Fruit fly (Drosophila melanogaster) whole organism, embryonic: ENCODE measurements around the gene CG17660.

Experiments
- Aef1 ChIP-seq: fragments of 200-800 bp; sonication (Bioruptor generic); IDR thresholded peaks from 3 replicates; pipeline ENCODE4 v1.3.6; 2022; ENCODE audit warnings: missing biosample characterization, missing genetic modification characterization
- Antp ChIP-seq: fragments of 200-800 bp; sonication (Bioruptor generic); optimal IDR thresholded peaks from 3 replicates; lab custom pipeline; 2016; ENCODE audit warnings: missing biosample characterization, missing genetic modification characterization
- Bteb2 ChIP-seq: fragments of 200-800 bp; sonication (Bioruptor generic); optimal IDR thresholded peaks from 2 replicates; lab custom pipeline; 2016; ENCODE audit warnings: missing biosample characterization, missing genetic modification characterization
- CG10543 ChIP-seq: fragments of 200-800 bp; sonication (Bioruptor generic); optimal IDR thresholded peaks from 3 replicates; lab custom pipeline; 2017; ENCODE audit warnings: missing biosample characterization, mild to moderate bottlenecking, missing genetic modification characterization, moderate library complexity
- CG10565 ChIP-seq: fragments of 200-800 bp; sonication (Bioruptor generic); optimal IDR thresholded peaks from 3 replicates; lab custom pipeline; 2016; ENCODE audit warnings: missing biosample characterization, mild to moderate bottlenecking, missing genetic modification characterization
- CG10959 ChIP-seq: fragments of 200-800 bp; sonication (Bioruptor generic); IDR thresholded peaks from 2 replicates; pipeline ENCODE4 v1.3.6; 2022; ENCODE audit warnings: missing biosample characterization, missing genetic modification characterization
- CG12236 ChIP-seq: fragments of 200-800 bp; sonication (Bioruptor generic); optimal IDR thresholded peaks from 2 replicates; lab custom pipeline; 2016; ENCODE audit warnings: missing biosample characterization, missing genetic modification characterization
- CG12299 ChIP-seq: fragments of 200-800 bp; sonication (Bioruptor generic); optimal IDR thresholded peaks from 2 replicates; lab custom pipeline; 2018; ENCODE audit warnings: missing biosample characterization, mild to moderate bottlenecking, missing genetic modification characterization
- CG12769 ChIP-seq: fragments of 200-800 bp; sonication (Bioruptor generic); optimal IDR thresholded peaks from 2 replicates; lab custom pipeline; 2019; ENCODE audit warnings: missing biosample characterization, mild to moderate bottlenecking, missing genetic modification characterization, moderate library complexity
- CG13123 ChIP-seq: fragments of 200-800 bp; sonication (Bioruptor generic); optimal IDR thresholded peaks from 2 replicates; lab custom pipeline; 2016; ENCODE audit warnings: missing biosample characterization, missing genetic modification characterization
- CG14710 ChIP-seq: fragments of 200-800 bp; sonication (Bioruptor generic); optimal IDR thresholded peaks from 3 replicates; lab custom pipeline; 2019; ENCODE audit warnings: missing biosample characterization, mild to moderate bottlenecking, missing genetic modification characterization, moderate library complexity
- CG17568 ChIP-seq: fragments of 200-800 bp; sonication (Bioruptor generic); optimal IDR thresholded peaks from 2 replicates; lab custom pipeline; 2018; ENCODE audit warnings: missing biosample characterization, mild to moderate bottlenecking, missing genetic modification characterization, moderate library complexity
- CG17912 ChIP-seq: fragments of 200-800 bp; sonication (Bioruptor generic); optimal IDR thresholded peaks from 2 replicates; lab custom pipeline; 2018; ENCODE audit warnings: missing biosample characterization, mild to moderate bottlenecking, missing genetic modification characterization
- CG2129 ChIP-seq: fragments of 200-800 bp; sonication (Bioruptor generic); IDR thresholded peaks from 2 replicates; pipeline ENCODE4 v1.3.6; 2022; ENCODE audit warnings: missing biosample characterization, missing genetic modification characterization; ENCODE audit not compliant: partially characterized antibody
- CG33213 ChIP-seq: fragments of 200-800 bp; sonication (Bioruptor generic); optimal IDR thresholded peaks from 3 replicates; lab custom pipeline; 2016; ENCODE audit warnings: missing biosample characterization, missing genetic modification characterization
- CG7271 ChIP-seq: fragments of 200-800 bp; sonication (Bioruptor generic); optimal IDR thresholded peaks from 2 replicates; lab custom pipeline; 2018; ENCODE audit warnings: missing biosample characterization, mild to moderate bottlenecking, missing genetic modification characterization, moderate library complexity
- CoRest ChIP-seq: fragments of 200-800 bp; sonication (Bioruptor generic); optimal IDR thresholded peaks from 3 replicates; lab custom pipeline; 2018; ENCODE audit warnings: missing biosample characterization, mild to moderate bottlenecking, missing genetic modification characterization, moderate library complexity
- D19B ChIP-seq: fragments of 200-800 bp; sonication (Bioruptor generic); optimal IDR thresholded peaks from 2 replicates; lab custom pipeline; 2017; ENCODE audit warnings: missing biosample characterization, mild to moderate bottlenecking, missing genetic modification characterization
- Dbx ChIP-seq: fragments of 200-800 bp; sonication (Bioruptor generic); IDR thresholded peaks from 3 replicates; pipeline ENCODE4 v1.3.6; 2022; ENCODE audit warnings: missing biosample characterization, missing genetic modification characterization
- Doc2 ChIP-seq: fragments of 200-800 bp; sonication (Bioruptor generic); IDR thresholded peaks from 2 replicates; pipeline ENCODE4 v1.3.6; 2022; ENCODE audit warnings: missing biosample characterization, missing genetic modification characterization
- Drgx ChIP-seq: fragments of 200-800 bp; sonication (Bioruptor generic); IDR thresholded peaks from 2 replicates; pipeline ENCODE4 v1.3.6; 2022; ENCODE audit warnings: missing biosample characterization, missing genetic modification characterization
- Ets65A ChIP-seq: fragments of 200-800 bp; sonication (Bioruptor generic); peaks from one replicate; lab custom pipeline; 2016; ENCODE audit warnings: missing biosample characterization, missing genetic modification characterization
- Jarid2 ChIP-seq: fragments of 200-800 bp; sonication (Bioruptor generic); optimal IDR thresholded peaks from 3 replicates; lab custom pipeline; 2017; ENCODE audit warnings: mild to moderate bottlenecking, missing biosample characterization, missing genetic modification reagents, missing genetic modification characterization
- Med ChIP-seq: fragments of 200-800 bp; sonication (Bioruptor generic); peaks from one replicate; lab custom pipeline; 2016; ENCODE audit warnings: missing biosample characterization, missing genetic modification characterization, mild to moderate bottlenecking, inconsistent platforms, moderate library complexity
- Meics ChIP-seq: fragments of 200-800 bp; sonication (Bioruptor generic); optimal IDR thresholded peaks from 2 replicates; lab custom pipeline; 2017; ENCODE audit warnings: missing biosample characterization, mild to moderate bottlenecking, missing genetic modification characterization
- NFAT ChIP-seq: fragments of 200-800 bp; sonication (Bioruptor generic); IDR thresholded peaks from 2 replicates; pipeline ENCODE4 v1.3.6; 2022; ENCODE audit warnings: missing biosample characterization, missing genetic modification characterization
- Pdp1 ChIP-seq, 2 experiments: fragments of 200-800 bp; sonication (Bioruptor generic); optimal IDR thresholded peaks; 3 replicates each; lab custom pipeline; 2016; ENCODE audit warnings: missing biosample characterization in 2 of 2, missing genetic modification characterization in 2 of 2, mild to moderate bottlenecking in 1 of 2, moderate library complexity in 1 of 2
- Side ChIP-seq: fragments of 200-800 bp; sonication (Bioruptor generic); optimal IDR thresholded peaks from 2 replicates; lab custom pipeline; 2016; ENCODE audit warnings: missing biosample characterization, missing genetic modification characterization
- Trl ChIP-seq, 3 experiments: fragments of >200 bp in 2 of 3; fragments of 200-800 bp in 1 of 3; sonication (Bioruptor generic) in 1 of 3; optimal IDR thresholded peaks; 2 replicates in 1 of 3; 3 replicates in 2 of 3; lab custom pipeline; 2016 to 2017; ENCODE audit warnings: missing biosample characterization in 1 of 3, missing genetic modification characterization in 1 of 3
- al ChIP-seq: fragments of 200-800 bp; sonication (Bioruptor generic); IDR thresholded peaks from 2 replicates; pipeline ENCODE4 v1.3.6; 2022; ENCODE audit warnings: missing biosample characterization, missing genetic modification characterization
- crol ChIP-seq: fragments of 200-800 bp; sonication (Bioruptor generic); IDR thresholded peaks from 2 replicates; pipeline ENCODE4 v1.3.6; 2022; ENCODE audit warnings: missing biosample characterization, missing genetic modification characterization
- cwo ChIP-seq: fragments of 200-800 bp; sonication (Bioruptor generic); optimal IDR thresholded peaks from 3 replicates; lab custom pipeline; 2017; ENCODE audit warnings: missing biosample characterization, missing genetic modification characterization, mild to moderate bottlenecking, moderate library complexity, missing genetic modification reagents
- emc ChIP-seq: fragments of 200-800 bp; sonication (Bioruptor generic); optimal IDR thresholded peaks from 2 replicates; lab custom pipeline; 2016; ENCODE audit warnings: missing biosample characterization, missing genetic modification characterization
- gce ChIP-seq: fragments of 200-800 bp; sonication (Bioruptor generic); IDR thresholded peaks from 3 replicates; pipeline ENCODE4 v1.3.6; 2022; ENCODE audit warnings: missing biosample characterization, missing genetic modification characterization
- grn ChIP-seq: fragments of 200-800 bp; sonication (Bioruptor generic); optimal IDR thresholded peaks from 3 replicates; lab custom pipeline; 2017; ENCODE audit warnings: missing biosample characterization, missing genetic modification characterization
- ham ChIP-seq: fragments of 200-800 bp; sonication (Bioruptor generic); IDR thresholded peaks from 2 replicates; pipeline ENCODE4 v1.3.6; 2022; ENCODE audit warnings: missing biosample characterization, missing genetic modification characterization
- lab ChIP-seq: fragments of 200-800 bp; sonication (Bioruptor generic); optimal IDR thresholded peaks from 3 replicates; lab custom pipeline; 2017; ENCODE audit warnings: missing biosample characterization, missing genetic modification characterization, mild to moderate bottlenecking, moderate library complexity, missing genetic modification reagents
- lov ChIP-seq, 2 experiments: fragments of 200-800 bp in 1 of 2; fragments of >200 bp in 1 of 2; sonication (Bioruptor generic) in 1 of 2; IDR thresholded peaks in 1 of 2; optimal IDR thresholded peaks in 1 of 2; 2 replicates in 1 of 2; 3 replicates in 1 of 2; pipeline versions ENCODE4 v1.3.6 to Lab custom; 2017 to 2022; ENCODE audit warnings: missing biosample characterization in 1 of 2, missing genetic modification characterization in 1 of 2
- maf-S ChIP-seq: fragments of 200-800 bp; sonication (Bioruptor generic); optimal IDR thresholded peaks from 2 replicates; lab custom pipeline; 2016; ENCODE audit warnings: missing biosample characterization, missing genetic modification characterization
- nerfin-1 ChIP-seq: fragments of 200-800 bp; sonication (Bioruptor generic); optimal IDR thresholded peaks from 3 replicates; lab custom pipeline; 2019; ENCODE audit warnings: missing biosample characterization, mild to moderate bottlenecking, missing genetic modification characterization, moderate library complexity
- nom ChIP-seq: fragments of 200-800 bp; sonication (Bioruptor generic); optimal IDR thresholded peaks from 2 replicates; lab custom pipeline; 2017; ENCODE audit warnings: missing biosample characterization, missing genetic modification characterization, mild to moderate bottlenecking, moderate library complexity, missing genetic modification reagents
- peb ChIP-seq: fragments of 200-800 bp; sonication (Bioruptor generic); IDR thresholded peaks from 2 replicates; pipeline ENCODE4 v1.3.6; 2022; ENCODE audit warnings: missing biosample characterization, missing genetic modification characterization
- rib ChIP-seq: fragments of 200-800 bp; sonication (Bioruptor generic); IDR thresholded peaks from 2 replicates; pipeline ENCODE4 v1.3.6; 2022; ENCODE audit warnings: missing biosample characterization, missing genetic modification characterization
- run ChIP-seq: fragments of 200-800 bp; sonication (Bioruptor generic); optimal IDR thresholded peaks from 3 replicates; lab custom pipeline; 2018; ENCODE audit warnings: missing biosample characterization, mild to moderate bottlenecking, missing genetic modification characterization
- stc ChIP-seq: fragments of 200-800 bp; sonication (Bioruptor generic); IDR thresholded peaks from 2 replicates; pipeline ENCODE4 v1.3.6; 2022; ENCODE audit warnings: missing biosample characterization, missing genetic modification characterization
- vnd ChIP-seq: fragments of 200-800 bp; sonication (Bioruptor generic); IDR thresholded peaks from 3 replicates; pipeline ENCODE4 v1.3.6; 2022; ENCODE audit warnings: missing biosample characterization, missing genetic modification characterization; ENCODE audit not compliant: partially characterized antibody

The CG17660 gene

dm6 chr2L:1723135-1723936 lies 13.1 kb upstream of the CG17660 start (continued):
- TF ChIP-seq Jarid2 (GFP tag; lab: Kevin White, UChicago) (no peak), CoRest (tag; lab: Kevin White, UChicago) (peak; percentile 23)

DNA sequence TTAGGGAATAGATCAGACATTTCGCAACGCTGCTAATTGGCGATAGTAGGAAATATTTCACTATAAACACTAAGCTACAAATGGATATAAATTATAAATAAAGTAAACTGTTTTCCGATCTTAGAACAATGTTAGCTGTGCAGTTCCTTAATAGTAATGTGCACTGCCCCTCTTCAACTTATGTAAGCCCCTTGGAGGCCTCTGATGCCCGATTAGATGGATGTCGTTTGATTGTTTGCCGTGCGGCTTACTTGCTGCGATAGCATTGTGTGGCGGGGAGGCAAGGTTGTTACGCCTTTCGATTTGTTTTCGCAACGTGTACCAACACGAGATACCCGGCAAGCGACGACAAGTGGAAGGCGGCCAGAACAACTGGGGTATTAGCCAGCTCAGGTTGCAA lies 12.0 kb upstream of the CG17660 start:
- TF ChIP-seq Aef1 (GFP tag; lab: Robert Waterston, UW), result no peak
- TF ChIP-seq emc, result no peak
- TF ChIP-seq ham, result no peak
- peak in 1 of 2 experiments; percentile 36 for TF ChIP-seq Pdp1 (GFP tag; optimal IDR thresholded peaks at IDR 0.05; lab: Kevin White, UChicago)
- TF ChIP-seq stc (GFP tag; lab: Robert Waterston, UW), result 0 out of 2 replicates have a peak, but pooled peaks have one; percentile 10
- TF ChIP-seq CG33213 (GFP tag; lab: Kevin White, UChicago), result no peak
- no peak for TF ChIP-seq CG17912
- no peak for TF ChIP-seq D19B (GFP tag; lab: Kevin White, UChicago)
- TF ChIP-seq Side (GFP tag; lab: Kevin White, UChicago), result no peak
- no peak for TF ChIP-seq CG2129
- TF ChIP-seq nerfin-1 (tag; lab: Kevin White, UChicago), result no peak
- TF ChIP-seq Meics (GFP tag; lab: Kevin White, UChicago), result no peak
- TF ChIP-seq Med (GFP tag; lab: Kevin White, UChicago), result peak; percentile 7
- TF ChIP-seq Ets65A (GFP tag; lab: Kevin White, UChicago), result peak; percentile 15
- no peak for TF ChIP-seq CG10959
- TF ChIP-seq Doc2, result no peak
- TF ChIP-seq run (tag; lab: Kevin White, UChicago), result no peak
- no peak for TF ChIP-seq Antp
- no peak for TF ChIP-seq Bteb2

DNA sequence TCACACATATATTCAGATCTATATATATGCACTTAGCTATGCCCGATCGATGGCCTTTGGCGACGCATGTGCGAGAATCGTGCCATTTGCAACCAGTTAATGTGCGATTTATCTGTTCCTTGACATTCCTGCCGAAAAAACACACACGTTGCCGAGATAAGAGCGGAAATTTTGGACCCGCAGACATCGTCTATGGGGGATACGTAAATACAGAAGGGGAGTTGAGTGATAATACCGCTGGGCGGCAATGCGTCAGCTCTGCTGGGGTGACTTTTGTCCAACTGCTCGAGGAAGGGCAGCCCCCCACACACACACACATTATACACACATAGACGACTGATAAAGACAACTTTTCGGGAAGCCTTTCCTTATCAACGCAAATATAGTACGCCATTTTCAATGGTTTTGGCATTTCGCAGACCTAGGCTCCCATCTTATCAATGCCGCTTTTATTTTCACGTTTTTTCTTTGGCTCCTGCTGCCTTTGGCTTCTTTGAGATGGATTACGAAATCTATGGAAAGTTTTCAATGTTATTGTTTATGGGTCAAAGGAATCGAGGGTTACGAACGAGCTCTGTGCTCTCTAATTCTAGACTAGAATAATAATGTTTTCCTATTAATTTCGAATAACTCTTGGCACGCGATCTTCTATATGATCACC lies 10.8 kb upstream of the CG17660 start:
- TF ChIP-seq CG10543 (GFP tag; lab: Kevin White, UChicago), result peak; percentile 34
- peak; percentile 35 for TF ChIP-seq lab (GFP tag; lab: Kevin White, UChicago)
- peak; percentile 51 for TF ChIP-seq CG12769
- TF ChIP-seq Trl (optimal IDR thresholded peaks at IDR 0.05; lab: Kevin White, UChicago), result no peak
- TF ChIP-seq Trl (GFP tag; optimal IDR thresholded peaks at IDR 0.05; lab: Kevin White, UChicago), result no peak
- TF ChIP-seq CG7271 (tag; lab: Kevin White, UChicago), result no peak
- TF ChIP-seq cwo (GFP tag; lab: Kevin White, UChicago), result peak; percentile 81
- no peak for TF ChIP-seq vnd
- TF ChIP-seq crol, result peak; percentile 26; the same call in 1 of the 2 replicates
- no peak for TF ChIP-seq gce (GFP tag; lab: Robert Waterston, UW)
- no peak for TF ChIP-seq CG13123 (GFP tag; lab: Kevin White, UChicago)
- peak; percentile 47; the same call in 1 of the 2 replicates for TF ChIP-seq NFAT (GFP tag; lab: Robert Waterston, UW)
- no peak for TF ChIP-seq nom (GFP tag; lab: Kevin White, UChicago)
- peak; percentile 12 for TF ChIP-seq grn
- no peak for TF ChIP-seq CG12236 (GFP tag; lab: Kevin White, UChicago)
- TF ChIP-seq CG17568 (GFP tag; lab: Kevin White, UChicago), result no peak
- TF ChIP-seq lov (optimal IDR thresholded peaks at IDR 0.05; lab: Kevin White, UChicago), result no peak
- TF ChIP-seq lov (GFP tag; IDR thresholded peaks at IDR 0.05; lab: Robert Waterston, UW), result 0 out of 3 replicates have a peak, but pooled peaks have one; percentile 36
- no peak for TF ChIP-seq al (GFP tag; lab: Robert Waterston, UW)
- TF ChIP-seq CG12299 (tag; lab: Kevin White, UChicago), result no peak
- TF ChIP-seq rib, result peak; percentile 76; the same call in 1 of the 2 replicates
- 0 out of 3 replicates have a peak, but pooled peaks have one; percentile 10 for TF ChIP-seq Dbx (GFP tag; lab: Robert Waterston, UW)
- TF ChIP-seq CG10565 (GFP tag; lab: Kevin White, UChicago), result no peak
- TF ChIP-seq CG14710 (tag; lab: Kevin White, UChicago), result no peak
- TF ChIP-seq maf-S (GFP tag; lab: Kevin White, UChicago), result no peak
- TF ChIP-seq Drgx, result no peak
- TF ChIP-seq peb (GFP tag; lab: Robert Waterston, UW), result no peak
